Worm (Caenorhabditis elegans) whole organism, L1 larva: ENCODE results near the gene sdz-5.

Source experiments
- C04F5.9 ChIP-seq: sonication (generic microtip); optimal IDR thresholded peaks from 2 replicates; lab custom pipeline; 2016; ENCODE audit warnings: missing genetic modification characterization, missing compliant biosample characterization
- C16A3.4 ChIP-seq: fragments of 150-350 bp; optimal IDR thresholded peaks from 2 replicates; lab custom pipeline; 2014; ENCODE audit warnings: missing biosample characterization, missing genetic modification characterization
- F16B12.6 ChIP-seq: fragments of 150-350 bp; optimal IDR thresholded peaks from 2 replicates; lab custom pipeline; 2014; ENCODE audit warnings: missing biosample characterization, missing genetic modification characterization
- alr-1 ChIP-seq: fragments of 200-800 bp; sonication (Bioruptor generic); optimal IDR thresholded peaks from 2 replicates; lab custom pipeline; 2018; ENCODE audit warnings: borderline replicate concordance, mild to moderate bottlenecking, missing genetic modification characterization, missing compliant biosample characterization
- ama-1 ChIP-seq: fragments of 150-350 bp; optimal IDR thresholded peaks from 2 replicates; lab custom pipeline; 2014
- ceh-82 ChIP-seq, 3 experiments: fragments of 150-350 bp in 1 of 3; sonication (generic microtip) in 2 of 3; optimal IDR thresholded peaks; 2 replicates each; lab custom pipeline; 2014 to 2017; ENCODE audit warnings: missing biosample characterization in 3 of 3, missing genetic modification characterization in 3 of 3
- ceh-88 ChIP-seq: fragments of 200-800 bp; sonication (Bioruptor generic); IDR thresholded peaks from 2 replicates; pipeline ENCODE4 v1.3.6; 2022; ENCODE audit warnings: missing genetic modification characterization, missing compliant biosample characterization
- ces-1 ChIP-seq: fragments of 150-350 bp; optimal IDR thresholded peaks from 2 replicates; lab custom pipeline; 2014; ENCODE audit warnings: missing biosample characterization, missing genetic modification reagents, missing genetic modification characterization
- dpl-1 ChIP-seq, 3 experiments: fragments of 150-350 bp in 2 of 3; sonication (generic microtip) in 1 of 3; optimal IDR thresholded peaks; 2 replicates each; lab custom pipeline; 2014 to 2017; ENCODE audit warnings: missing biosample characterization in 3 of 3, missing genetic modification characterization in 3 of 3, missing genetic modification reagents in 3 of 3
- dsc-1 ChIP-seq: sonication (generic microtip); optimal IDR thresholded peaks from 2 replicates; lab custom pipeline; 2016; ENCODE audit warnings: mild to moderate bottlenecking, missing genetic modification characterization, missing compliant biosample characterization
- efl-1 ChIP-seq, 4 experiments: fragments of 150-350 bp; optimal IDR thresholded peaks in 3 of 4; peaks in 1 of 4; 1 replicate in 1 of 4; 2 replicates in 3 of 4; lab custom pipeline; 2014; ENCODE audit warnings: missing biosample characterization in 2 of 4, missing genetic modification characterization in 2 of 4, missing genetic modification reagents in 2 of 4
- egl-27 ChIP-seq, 2 experiments: fragments of 150-350 bp in 1 of 2; sonication (generic microtip); optimal IDR thresholded peaks; 3 replicates each; lab custom pipeline; 2017 to 2018; ENCODE audit warnings: missing biosample characterization in 2 of 2, missing genetic modification characterization in 2 of 2, missing genetic modification reagents in 2 of 2
- ets-5 ChIP-seq: fragments of 200-800 bp; sonication (Bioruptor generic); IDR thresholded peaks from 2 replicates; pipeline ENCODE4 v1.3.6; 2022; ENCODE audit warnings: missing genetic modification characterization, missing compliant biosample characterization
- fkh-10 ChIP-seq: sonication (generic microtip); optimal IDR thresholded peaks from 2 replicates; lab custom pipeline; 2017; ENCODE audit warnings: missing biosample characterization, missing genetic modification reagents, missing genetic modification characterization
- fkh-8 ChIP-seq: sonication (generic microtip); optimal IDR thresholded peaks from 2 replicates; lab custom pipeline; 2016; ENCODE audit warnings: mild to moderate bottlenecking, missing genetic modification characterization, missing compliant biosample characterization
- fos-1 ChIP-seq: fragments of 150-350 bp; optimal IDR thresholded peaks from 2 replicates; lab custom pipeline; 2014; ENCODE audit warnings: missing biosample characterization, missing genetic modification characterization
- hlh-4 ChIP-seq: sonication (generic microtip); optimal IDR thresholded peaks from 2 replicates; lab custom pipeline; 2016; ENCODE audit warnings: mild to moderate bottlenecking, missing genetic modification characterization, missing compliant biosample characterization
- jun-1 ChIP-seq: fragments of 150-350 bp; optimal IDR thresholded peaks from 2 replicates; lab custom pipeline; 2014; ENCODE audit warnings: missing biosample characterization, missing genetic modification reagents, missing genetic modification characterization
- lin-14 ChIP-seq: fragments of 200-800 bp; sonication (Bioruptor generic); optimal IDR thresholded peaks from 2 replicates; lab custom pipeline; 2018; ENCODE audit warnings: mild to moderate bottlenecking, missing genetic modification characterization, moderate library complexity, missing compliant biosample characterization
- lin-35 ChIP-seq, 2 experiments: fragments of 150-350 bp; optimal IDR thresholded peaks; 2 replicates each; lab custom pipeline; 2014; ENCODE audit warnings: missing biosample characterization in 2 of 2, missing genetic modification characterization in 2 of 2, missing genetic modification reagents in 2 of 2
- lsy-2 ChIP-seq, 2 experiments: fragments of 150-350 bp; optimal IDR thresholded peaks; 2 replicates each; lab custom pipeline; 2014; ENCODE audit warnings: missing biosample characterization in 2 of 2, missing genetic modification characterization in 2 of 2
- mab-9 ChIP-seq: fragments of 200-800 bp; sonication (Bioruptor generic); IDR thresholded peaks from 2 replicates; pipeline ENCODE4 v1.3.6; 2022; ENCODE audit warnings: missing genetic modification reagents, missing genetic modification characterization, missing compliant biosample characterization
- mef-2 ChIP-seq: fragments of 150-350 bp; optimal IDR thresholded peaks from 2 replicates; lab custom pipeline; 2014; ENCODE audit warnings: missing biosample characterization, missing genetic modification characterization
- nhr-11 ChIP-seq: fragments of 150-350 bp; optimal IDR thresholded peaks from 2 replicates; lab custom pipeline; 2014; ENCODE audit warnings: missing biosample characterization, missing genetic modification characterization
- nhr-12 ChIP-seq: sonication (generic microtip); optimal IDR thresholded peaks from 2 replicates; lab custom pipeline; 2017; ENCODE audit warnings: missing biosample characterization, missing genetic modification characterization
- nhr-19 ChIP-seq: fragments of 200-800 bp; sonication (Bioruptor generic); conservative IDR thresholded peaks from 2 replicates; pipeline ENCODE4 v1.3.6; 2022; ENCODE audit warnings: missing genetic modification characterization, missing compliant biosample characterization
- nhr-20 ChIP-seq: sonication (generic microtip); optimal IDR thresholded peaks from 2 replicates; lab custom pipeline; 2016; ENCODE audit warnings: mild to moderate bottlenecking, missing genetic modification characterization, missing compliant biosample characterization
- nhr-237 ChIP-seq: fragments of 150-350 bp; optimal IDR thresholded peaks from 2 replicates; lab custom pipeline; 2014; ENCODE audit warnings: missing biosample characterization, missing genetic modification characterization
- nhr-28 ChIP-seq: fragments of 150-350 bp; optimal IDR thresholded peaks from 2 replicates; lab custom pipeline; 2014; ENCODE audit warnings: missing biosample characterization, missing genetic modification characterization
- nhr-47 ChIP-seq: sonication (generic microtip); optimal IDR thresholded peaks from 2 replicates; lab custom pipeline; 2016; ENCODE audit warnings: mild to moderate bottlenecking, missing genetic modification characterization, moderate library complexity, missing compliant biosample characterization
- nhr-71 ChIP-seq: sonication (generic microtip); optimal IDR thresholded peaks from 2 replicates; lab custom pipeline; 2016; ENCODE audit warnings: mild to moderate bottlenecking, missing genetic modification characterization, moderate library complexity, missing compliant biosample characterization
- pax-3 ChIP-seq: fragments of 200-800 bp; sonication (Bioruptor generic); optimal IDR thresholded peaks from 2 replicates; lab custom pipeline; 2018; ENCODE audit warnings: mild to moderate bottlenecking, missing genetic modification characterization, moderate library complexity, missing compliant biosample characterization
- rnt-1 ChIP-seq: sonication (generic microtip); optimal IDR thresholded peaks from 2 replicates; lab custom pipeline; 2016; ENCODE audit warnings: mild to moderate bottlenecking, missing genetic modification characterization, moderate library complexity, missing compliant biosample characterization
- snpc-4 ChIP-seq: fragments of 150-350 bp; optimal IDR thresholded peaks from 2 replicates; lab custom pipeline; 2014; ENCODE audit warnings: missing biosample characterization, missing genetic modification characterization
- snu-23 ChIP-seq: sonication (generic microtip); optimal IDR thresholded peaks from 2 replicates; lab custom pipeline; 2016; ENCODE audit warnings: missing genetic modification characterization, missing compliant biosample characterization
- sup-37 ChIP-seq: fragments of 200-800 bp; sonication (Bioruptor generic); optimal IDR thresholded peaks from 2 replicates; lab custom pipeline; 2018; ENCODE audit warnings: mild to moderate bottlenecking, missing genetic modification characterization, missing compliant biosample characterization
- swsn-7 ChIP-seq: sonication (generic microtip); optimal IDR thresholded peaks from 2 replicates; lab custom pipeline; 2016; ENCODE audit warnings: missing genetic modification characterization, missing compliant biosample characterization
- tbx-2 ChIP-seq: sonication (generic microtip); optimal IDR thresholded peaks from 2 replicates; lab custom pipeline; 2016; ENCODE audit warnings: missing genetic modification characterization, missing compliant biosample characterization
- tlp-1 ChIP-seq: fragments of 150-350 bp; optimal IDR thresholded peaks from 2 replicates; lab custom pipeline; 2014; ENCODE audit warnings: missing biosample characterization, missing genetic modification characterization
- unc-130 ChIP-seq: fragments of 150-350 bp; optimal IDR thresholded peaks from 2 replicates; lab custom pipeline; 2017; ENCODE audit warnings: missing biosample characterization, missing genetic modification characterization, inconsistent platforms
- unc-30 ChIP-seq: sonication (generic microtip); optimal IDR thresholded peaks from 2 replicates; lab custom pipeline; 2017; ENCODE audit warnings: missing biosample characterization, missing genetic modification characterization
- unc-62 ChIP-seq: fragments of 150-350 bp; optimal IDR thresholded peaks from 2 replicates; lab custom pipeline; 2014; ENCODE audit warnings: missing biosample characterization, missing genetic modification reagents, missing genetic modification characterization
- vab-15 ChIP-seq: sonication (generic microtip); optimal IDR thresholded peaks from 2 replicates; lab custom pipeline; 2017; ENCODE audit warnings: missing genotype, mild to moderate bottlenecking, missing genetic modification characterization, missing compliant biosample characterization
- zag-1 ChIP-seq: fragments of 150-350 bp; optimal IDR thresholded peaks from 2 replicates; lab custom pipeline; 2014; ENCODE audit warnings: missing biosample characterization, missing genetic modification characterization
- zip-4 ChIP-seq: fragments of 200-800 bp; sonication (Bioruptor generic); optimal IDR thresholded peaks from 2 replicates; lab custom pipeline; 2018; ENCODE audit warnings: mild to moderate bottlenecking, missing genetic modification characterization, moderate library complexity, missing compliant biosample characterization
- ztf-11 ChIP-seq, 2 experiments: sonication (generic microtip); optimal IDR thresholded peaks; 2 replicates each; lab custom pipeline; 2016 to 2017; ENCODE audit warnings: missing genetic modification characterization in 2 of 2, missing biosample characterization in 1 of 2, missing compliant biosample characterization in 1 of 2
- ztf-4 ChIP-seq: fragments of 150-350 bp; optimal IDR thresholded peaks from 2 replicates; lab custom pipeline; 2014; ENCODE audit warnings: missing biosample characterization, missing genetic modification characterization

Gene sdz-5

DNA sequence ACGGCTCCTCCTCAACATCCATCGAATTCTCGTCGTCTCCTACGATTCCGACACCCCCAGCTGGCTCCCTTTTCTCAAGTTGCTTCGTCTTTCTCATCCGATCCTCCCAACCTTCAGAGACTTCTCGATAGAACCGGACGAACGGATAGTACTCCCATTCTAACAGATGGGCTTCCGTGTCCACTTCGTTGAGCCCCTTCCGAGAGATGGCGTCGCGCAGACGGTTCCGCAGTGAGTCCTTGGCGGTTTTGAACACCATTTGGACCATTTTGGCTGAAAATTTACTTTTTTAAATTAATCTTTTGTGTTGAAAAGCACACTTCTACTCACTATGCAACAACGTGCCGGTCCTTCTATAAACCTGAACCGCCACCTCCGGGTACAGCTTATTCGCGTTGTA is 45.2 kb downstream of the sdz-5 start:
- TF ChIP-seq ama-1 (lab: Kevin White, UChicago) = no peak
- no peak for TF ChIP-seq lin-14 (GFP tag; lab: Kevin White, UChicago)
- TF ChIP-seq C16A3.4 (tag; lab: Kevin White, UChicago) = no peak
- TF ChIP-seq jun-1 (tag; lab: Kevin White, UChicago) = no peak
- no peak for TF ChIP-seq ces-1 (GFP tag; lab: Kevin White, UChicago)
- no peak for TF ChIP-seq nhr-12
- no peak for TF ChIP-seq ceh-88 (GFP tag; lab: Robert Waterston, UW)
- TF ChIP-seq snpc-4 (tag; lab: Kevin White, UChicago) = no peak
- TF ChIP-seq F16B12.6 = no peak
- TF ChIP-seq unc-62 (GFP tag; lab: Kevin White, UChicago) = no peak
- no peak for TF ChIP-seq swsn-7 (tag; lab: Kevin White, UChicago)
- TF ChIP-seq hlh-4 (tag; lab: Kevin White, UChicago) = no peak
- no peak for TF ChIP-seq pax-3 (tag; lab: Kevin White, UChicago)
- TF ChIP-seq fos-1 (tag; lab: Kevin White, UChicago) = no peak
- TF ChIP-seq zag-1 (tag; lab: Kevin White, UChicago) = no peak
- TF ChIP-seq ztf-11 (tag; optimal IDR thresholded peaks at IDR 0.05; lab: Kevin White, UChicago) = no peak
- no peak for TF ChIP-seq nhr-11 (tag; lab: Kevin White, UChicago)
- no peak for TF ChIP-seq mab-9 (GFP tag; lab: Robert Waterston, UW)
- no peak for TF ChIP-seq nhr-19 (GFP tag; lab: Robert Waterston, UW)
- TF ChIP-seq tbx-2 (tag; lab: Kevin White, UChicago) = no peak

- TF ChIP-seq alr-1 (tag; lab: Kevin White, UChicago) = no peak
- no peak for TF ChIP-seq tlp-1
- TF ChIP-seq ets-5 (GFP tag; lab: Robert Waterston, UW) = no peak
- TF ChIP-seq unc-62 (GFP tag; lab: Kevin White, UChicago) = no peak
- TF ChIP-seq unc-130 = no peak
- TF ChIP-seq ama-1 (lab: Kevin White, UChicago) = no peak
- TF ChIP-seq nhr-11 (tag; lab: Kevin White, UChicago) = no peak
- TF ChIP-seq snpc-4 (tag; lab: Kevin White, UChicago) = no peak
- no peak for TF ChIP-seq fkh-10 (GFP tag; lab: Kevin White, UChicago)
- no peak for TF ChIP-seq dsc-1 (tag; lab: Kevin White, UChicago)
- TF ChIP-seq, all 84 proteins: peak for 0
Observed at ce11 chrII:3054221-3054620, 45.7 kb downstream of the sdz-5 start, which contains the start of gene lido-13. Gene lido-13, minus strand, starts transcription at chrII:3054321.

DNA sequence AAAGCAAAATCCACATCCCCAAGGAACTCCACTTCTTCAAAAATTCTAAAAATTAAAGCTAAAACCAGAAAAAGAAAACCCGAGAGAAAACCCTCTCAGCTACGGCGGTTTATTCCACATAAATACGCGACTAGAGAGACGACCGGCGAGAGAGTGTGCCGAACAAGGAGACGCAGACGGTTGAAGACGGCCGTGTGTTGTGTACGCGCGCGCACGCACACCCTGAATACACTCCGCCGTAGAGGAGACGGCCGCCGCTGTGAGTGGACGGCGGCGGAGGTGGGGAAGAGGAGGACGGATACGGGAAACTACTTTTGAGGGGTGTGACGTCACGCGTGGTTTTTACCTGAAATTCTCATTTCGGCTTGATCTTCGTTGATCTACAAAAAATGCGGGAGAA is 46.1 kb downstream of the sdz-5 start:
- peak; percentile 35 for TF ChIP-seq rnt-1 (tag; lab: Kevin White, UChicago)
- TF ChIP-seq ama-1 (lab: Kevin White, UChicago) = no peak
- no peak for TF ChIP-seq zip-4 (GFP tag; lab: Kevin White, UChicago)
- TF ChIP-seq F16B12.6 = no peak
- TF ChIP-seq ztf-11 (tag; optimal IDR thresholded peaks at IDR 0.05; lab: Kevin White, UChicago) = peak in 1 of 2 experiments; percentile 6
- peak; percentile 30 for TF ChIP-seq fkh-8
- peak; percentile 39 for TF ChIP-seq swsn-7 (tag; lab: Kevin White, UChicago)
- TF ChIP-seq vab-15 = no peak
- TF ChIP-seq unc-30 (tag; lab: Kevin White, UChicago) = no peak
- peak; percentile 15 to 17 for TF ChIP-seq efl-1 (optimal IDR thresholded peaks at IDR 0.05; lab: Kevin White, UChicago)
- peak in 1 of 2 experiments; percentile 82 for TF ChIP-seq efl-1 (GFP tag; optimal IDR thresholded peaks at IDR 0.05 in 1 of 2; lab: Kevin White, UChicago)
- TF ChIP-seq lin-14 (GFP tag; lab: Kevin White, UChicago) = peak; percentile 67
- no peak for TF ChIP-seq nhr-237 (tag; lab: Kevin White, UChicago)
- no peak for TF ChIP-seq sup-37 (GFP tag; lab: Kevin White, UChicago)
- no peak for TF ChIP-seq ceh-88 (GFP tag; lab: Robert Waterston, UW)
- TF ChIP-seq ztf-4 (tag; lab: Kevin White, UChicago) = no peak
- peak in 1 of 3 experiments; percentile 5 for TF ChIP-seq dpl-1 (GFP tag; optimal IDR thresholded peaks at IDR 0.05; lab: Kevin White, UChicago)
- peak; percentile 47 for TF ChIP-seq nhr-47 (tag; lab: Kevin White, UChicago)
- TF ChIP-seq zag-1 (tag; lab: Kevin White, UChicago) = no peak
- TF ChIP-seq mab-9 (GFP tag; lab: Robert Waterston, UW) = no peak
- no peak for TF ChIP-seq fos-1 (tag; lab: Kevin White, UChicago)
- peak; percentile 38 for TF ChIP-seq tbx-2 (tag; lab: Kevin White, UChicago)
- TF ChIP-seq nhr-28 (tag; lab: Kevin White, UChicago) = no peak
- TF ChIP-seq egl-27 (tag; optimal IDR thresholded peaks at IDR 0.05; lab: Kevin White, UChicago) = no peak
- TF ChIP-seq nhr-20 (tag; lab: Kevin White, UChicago) = peak; percentile 33
- peak; percentile 12 for TF ChIP-seq dsc-1 (tag; lab: Kevin White, UChicago)
- TF ChIP-seq nhr-71 (tag; lab: Kevin White, UChicago) = peak; percentile 36
- TF ChIP-seq ceh-82 (tag; optimal IDR thresholded peaks at IDR 0.05; lab: Kevin White, UChicago) = peak in 1 of 3 experiments; percentile 28
- TF ChIP-seq snu-23 (GFP tag; lab: Kevin White, UChicago) = peak; percentile 55
- TF ChIP-seq lin-35 (GFP tag; optimal IDR thresholded peaks at IDR 0.05; lab: Kevin White, UChicago) = peak in 1 of 2 experiments; percentile 17
- no peak for TF ChIP-seq mef-2 (tag; lab: Kevin White, UChicago)
- peak; percentile 11 for TF ChIP-seq C04F5.9 (tag; lab: Kevin White, UChicago)
- TF ChIP-seq lsy-2 (tag; optimal IDR thresholded peaks at IDR 0.05; lab: Kevin White, UChicago) = no peak
- TF ChIP-seq, all 84 proteins: peak for 16
